Worm (Caenorhabditis elegans) whole organism, L4/young adult: ENCODE measurements around the gene Y66A7A.7.

Experiments used
- W03F9.2 ChIP-seq: fragments of 150-350 bp; optimal IDR thresholded peaks from 2 replicates; lab custom pipeline; 2014; ENCODE audit warnings: missing biosample characterization, missing genetic modification characterization
- dao-5 ChIP-seq: sonication (generic microtip); optimal IDR thresholded peaks from 2 replicates; lab custom pipeline; 2016; ENCODE audit warnings: missing genotype, missing genetic modification characterization, moderate library complexity, missing compliant biosample characterization
- him-1 ChIP-seq: sonication (generic microtip); optimal IDR thresholded peaks from 2 replicates; lab custom pipeline; 2016; ENCODE audit warnings: missing genotype, missing genetic modification reagents, missing genetic modification characterization, missing compliant biosample characterization

Y66A7A.7 gene

ce11 chrIII:11631111-11631510 is 1.9 kb upstream of the Y66A7A.7 start:
- TF ChIP-seq dao-5 (tag; lab: Kevin White, UChicago), result no peak

- no peak for TF ChIP-seq dao-5 (tag; lab: Kevin White, UChicago)
- no peak for TF ChIP-seq W03F9.2 (tag; lab: Kevin White, UChicago)
Observed at ce11 chrIII:11627631-11628030, 1.6 kb downstream of the Y66A7A.7 start.

DNA sequence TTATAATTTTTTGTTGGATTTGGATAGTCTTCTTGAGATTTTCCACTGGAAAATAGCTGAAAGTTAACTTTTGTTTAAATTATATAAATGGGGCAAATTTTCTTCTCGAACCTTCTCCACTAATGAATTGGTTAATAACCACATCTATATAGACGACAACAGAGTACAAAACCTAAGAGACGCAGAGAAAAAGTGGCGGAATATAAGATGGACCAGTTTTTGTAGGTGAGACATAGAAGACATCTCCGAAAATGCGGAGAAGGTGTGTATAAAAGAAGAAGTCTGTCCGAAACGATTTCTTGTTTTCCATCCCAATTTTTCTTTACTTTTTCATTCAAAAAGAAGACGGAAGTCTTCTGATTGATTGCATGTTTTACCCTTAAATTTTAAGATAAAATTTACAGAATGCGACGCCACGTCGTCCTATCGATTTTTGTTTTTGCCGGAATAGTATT is 4.4 kb downstream of the Y66A7A.7 start, which contains the start of gene gly-8:
TSS of gene gly-8 (plus strand) at position 405 of the 455 bp plus-strand sequence.
- TF ChIP-seq dao-5 (tag; lab: Kevin White, UChicago), result no peak
- no peak for TF ChIP-seq him-1 (tag; lab: Kevin White, UChicago)
- TF ChIP-seq W03F9.2 (tag; lab: Kevin White, UChicago), result no peak

ce11 chrIII:11616446-11616845 is 12.8 kb downstream of the Y66A7A.7 start, which contains the start of gene ceh-91:
Gene ceh-91 (plus strand): TSS chrIII:11616746.
- TF ChIP-seq W03F9.2 (tag; lab: Kevin White, UChicago) (no peak), dao-5 (tag; lab: Kevin White, UChicago) (no peak), him-1 (tag; lab: Kevin White, UChicago) (no peak)

- no peak for TF ChIP-seq W03F9.2 (tag; lab: Kevin White, UChicago)
Observed at ce11 chrIII:11615802-11616201, 13.5 kb downstream of the Y66A7A.7 start.

DNA sequence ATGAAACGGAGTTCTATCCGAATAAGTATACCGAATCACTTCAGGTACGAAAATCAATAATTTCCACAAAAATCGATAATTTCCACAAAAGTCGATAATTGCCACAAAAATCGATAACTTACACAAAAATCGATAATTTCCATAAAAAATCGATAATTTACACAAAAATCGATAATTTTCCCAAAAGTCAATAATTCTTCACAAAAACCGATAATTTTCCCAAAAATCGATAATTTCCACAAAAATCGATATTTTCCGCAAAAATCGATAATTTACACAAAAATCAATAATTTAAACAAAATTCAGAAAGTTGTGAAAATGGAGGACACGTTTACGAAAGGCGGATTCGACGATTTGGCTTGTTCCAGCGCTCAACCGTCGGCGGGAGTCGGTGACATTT is 14.4 kb downstream of the Y66A7A.7 start:
- TF ChIP-seq him-1 (tag; lab: Kevin White, UChicago) (no peak), W03F9.2 (tag; lab: Kevin White, UChicago) (no peak), dao-5 (tag; lab: Kevin White, UChicago) (no peak)

DNA sequence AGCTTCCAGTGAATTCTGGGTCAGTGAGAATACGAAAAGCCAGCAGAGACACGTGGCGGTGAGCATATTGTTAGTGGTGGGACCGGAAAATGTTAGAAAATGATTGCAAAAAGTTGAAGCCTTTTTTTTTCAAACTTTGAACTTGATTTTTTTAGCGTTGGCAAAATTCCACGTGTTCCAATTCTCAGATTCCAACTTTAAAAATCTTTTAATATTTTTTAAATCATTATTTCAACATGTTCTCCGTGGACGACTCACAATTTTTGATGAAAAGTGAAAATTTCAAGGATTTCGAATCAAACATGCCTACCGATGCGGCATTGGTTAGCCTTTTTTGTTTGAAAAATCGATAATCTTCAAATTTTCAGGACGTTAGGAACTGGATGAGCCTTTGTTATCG is 16.9 kb downstream of the Y66A7A.7 start, which contains the start of the genes Y66A7A.9 and Y66A7A.4:
TSS of gene Y66A7A.9 (minus strand) at position 101 of the 400 bp plus-strand sequence.
TSS of gene Y66A7A.4 (plus strand) at position 237 of the 400 bp plus-strand sequence.
- TF ChIP-seq W03F9.2 (tag; lab: Kevin White, UChicago) (no peak), him-1 (tag; lab: Kevin White, UChicago) (no peak), dao-5 (tag; lab: Kevin White, UChicago) (no peak)

DNA sequence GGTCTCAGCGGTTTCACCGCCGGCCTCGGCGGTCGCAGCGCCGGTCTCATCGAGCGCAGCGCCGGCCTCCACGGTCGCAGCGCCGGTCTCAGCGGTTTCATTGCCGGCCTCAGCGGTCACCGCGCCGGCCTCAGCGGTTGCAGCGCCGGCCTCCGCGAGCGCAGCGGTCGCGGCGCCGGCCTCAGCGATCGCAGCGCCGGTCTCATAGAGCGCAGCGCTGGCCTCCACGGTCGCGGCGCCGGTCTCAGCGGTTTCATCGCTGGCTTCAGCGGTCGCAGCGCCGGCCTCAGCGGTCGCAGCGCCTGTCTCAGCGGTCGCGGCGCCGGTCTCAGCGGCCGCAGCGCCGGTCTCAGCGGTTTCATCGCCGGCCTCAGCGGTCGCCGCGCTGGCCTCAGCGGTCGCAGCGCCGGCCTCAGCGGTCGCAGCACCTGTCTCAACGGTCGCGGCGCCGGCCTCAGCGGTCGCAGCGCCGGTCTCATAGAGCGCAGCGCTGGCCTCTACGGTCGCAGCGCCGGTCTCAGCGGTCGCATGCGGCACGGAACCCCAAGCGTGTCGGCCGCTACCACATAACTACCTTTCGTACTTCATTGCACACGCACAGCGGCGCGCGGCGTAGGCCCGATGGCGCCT is 17.5 kb downstream of the Y66A7A.7 start:
- TF ChIP-seq him-1 (tag; lab: Kevin White, UChicago) (no peak), W03F9.2 (tag; lab: Kevin White, UChicago) (no peak), dao-5 (tag; lab: Kevin White, UChicago) (no peak)

DNA sequence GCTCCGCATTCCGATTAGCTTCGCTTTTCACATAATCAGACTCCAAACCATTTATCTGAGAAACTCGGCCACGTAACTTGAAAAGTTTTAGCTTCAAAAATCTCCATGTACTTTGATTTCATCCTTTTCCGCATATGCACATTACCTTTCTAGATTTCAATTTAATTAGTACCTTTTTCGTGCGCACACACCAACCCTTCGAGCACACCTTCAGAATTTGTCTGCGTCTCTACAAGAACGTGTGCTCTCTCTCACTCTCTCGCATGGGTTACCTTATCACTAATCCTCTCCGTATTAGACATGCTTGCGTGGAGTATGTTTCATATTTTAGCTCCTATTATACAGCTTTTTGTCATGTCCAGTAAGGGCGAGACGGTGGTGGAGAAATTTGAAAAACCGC is 19.7 kb downstream of the Y66A7A.7 start, which contains the start of gene Y66D12A.30:
TSS of gene Y66D12A.30 (plus strand) at position 301 of the 400 bp plus-strand sequence.
- no peak for TF ChIP-seq W03F9.2 (tag; lab: Kevin White, UChicago)
- no peak for TF ChIP-seq him-1 (tag; lab: Kevin White, UChicago)
- no peak for TF ChIP-seq dao-5 (tag; lab: Kevin White, UChicago)

DNA sequence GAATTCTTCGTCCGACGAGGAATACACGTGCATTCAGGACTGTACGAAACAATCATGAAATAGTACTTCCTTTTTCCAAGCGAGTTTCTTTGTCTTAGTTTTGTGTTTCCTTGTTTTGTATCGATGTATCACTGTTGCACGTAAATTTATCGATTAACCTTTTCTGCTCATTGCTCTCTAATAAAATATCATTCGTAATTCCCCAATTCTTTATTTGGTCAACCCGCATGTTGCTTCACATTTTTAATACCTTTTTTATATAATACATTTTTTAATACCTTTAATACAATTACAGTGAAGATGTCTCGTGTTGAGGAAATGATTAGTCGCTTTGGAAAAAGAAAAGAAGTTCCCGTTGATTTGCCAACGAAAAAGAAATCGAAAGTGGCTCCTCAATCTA is 21.4 kb downstream of the Y66A7A.7 start, which contains the start of gene Y66D12A.1:
TSS of gene Y66D12A.1 (plus strand) at position 301 of the 400 bp plus-strand sequence.
- no peak for TF ChIP-seq him-1 (tag; lab: Kevin White, UChicago)
- TF ChIP-seq dao-5 (tag; lab: Kevin White, UChicago), result no peak
- TF ChIP-seq W03F9.2 (tag; lab: Kevin White, UChicago), result no peak

DNA sequence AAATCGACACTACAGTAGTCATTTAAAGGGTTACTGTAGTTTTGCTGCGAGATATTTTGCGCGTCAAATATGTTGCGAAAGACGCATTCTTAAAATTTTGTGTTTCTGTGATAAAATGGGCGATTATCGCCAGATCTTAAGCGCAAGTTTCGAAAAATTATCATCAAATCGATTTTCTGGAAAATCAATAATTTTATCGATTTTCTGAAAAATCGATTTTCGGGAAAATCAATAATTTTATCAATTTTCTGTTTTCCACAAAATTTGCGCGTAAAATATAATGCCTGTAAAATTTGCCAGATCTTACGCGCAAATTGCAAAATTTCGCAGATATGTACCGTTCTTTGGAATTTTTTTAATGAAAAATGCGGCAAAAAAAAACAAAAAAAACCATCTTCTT is 37.2 kb downstream of the Y66A7A.7 start:
- TF ChIP-seq him-1 (tag; lab: Kevin White, UChicago), result no peak
- no peak for TF ChIP-seq W03F9.2 (tag; lab: Kevin White, UChicago)
- no peak for TF ChIP-seq dao-5 (tag; lab: Kevin White, UChicago)

ce11 chrIII:11590255-11590654 is 39.0 kb downstream of the Y66A7A.7 start:
- no peak for TF ChIP-seq W03F9.2 (tag; lab: Kevin White, UChicago)
- TF ChIP-seq dao-5 (tag; lab: Kevin White, UChicago), result no peak

ce11 chrIII:11589311-11589710 is 39.9 kb downstream of the Y66A7A.7 start:
- TF ChIP-seq W03F9.2 (tag; lab: Kevin White, UChicago) (no peak), dao-5 (tag; lab: Kevin White, UChicago) (no peak)

- TF ChIP-seq W03F9.2 (tag; lab: Kevin White, UChicago), result no peak
- no peak for TF ChIP-seq dao-5 (tag; lab: Kevin White, UChicago)
Observed at ce11 chrIII:11588911-11589310, 40.3 kb downstream of the Y66A7A.7 start, which contains the start of gene Y66D12A.3. Gene Y66D12A.3 (plus strand): TSS chrIII:11589211.
